Worm (Caenorhabditis elegans) whole organism, L4 larva: ENCODE measurements around the gene D2062.5.
"Not testable (repeated sequence)": the region's sequence is repeated elsewhere in the genome, so short reads cannot be mapped to it uniquely, and the experiment has no call there.

Experiments used
- D1046.2 ChIP-seq: fragments of 200-800 bp; sonication (Bioruptor generic); IDR thresholded peaks from 2 replicates; pipeline ENCODE4 v1.3.6; 2022; ENCODE audit warnings: missing genetic modification characterization, missing compliant biosample characterization
- F10B5.3 ChIP-seq: sonication (generic microtip); optimal IDR thresholded peaks from 2 replicates; lab custom pipeline; 2016; ENCODE audit warnings: mild to moderate bottlenecking, missing genetic modification characterization, missing compliant biosample characterization
- F26F4.8 ChIP-seq: fragments of 200-800 bp; sonication (Bioruptor generic); conservative IDR thresholded peaks from 2 replicates; pipeline ENCODE4 v1.3.6; 2022; ENCODE audit warnings: missing genetic modification characterization, missing compliant biosample characterization
- F37D6.2 ChIP-seq: sonication (generic microtip); optimal IDR thresholded peaks from 2 replicates; lab custom pipeline; 2016; ENCODE audit warnings: mild to moderate bottlenecking, missing genetic modification characterization, missing compliant biosample characterization
- R02D3.7 ChIP-seq: fragments of 150-350 bp; sonication (generic microtip); optimal IDR thresholded peaks from 3 replicates; lab custom pipeline; 2014; ENCODE audit warnings: missing biosample characterization, missing genetic modification characterization
- Y105C5A.15 ChIP-seq: fragments of 200-800 bp; sonication (Bioruptor generic); IDR thresholded peaks from 2 replicates; pipeline ENCODE4 v1.3.6; 2022; ENCODE audit warnings: missing genetic modification characterization, missing compliant biosample characterization
- Y5F2A.4 ChIP-seq: fragments of 200-800 bp; sonication (Bioruptor generic); optimal IDR thresholded peaks from 2 replicates; lab custom pipeline; 2018; ENCODE audit warnings: mild to moderate bottlenecking, missing genetic modification characterization, missing compliant biosample characterization
- ZK546.5 ChIP-seq, 2 experiments: sonication (generic microtip); optimal IDR thresholded peaks; 2 replicates each; lab custom pipeline; 2017; ENCODE audit warnings: missing biosample characterization in 2 of 2, missing genetic modification characterization in 2 of 2
- aly-2 ChIP-seq: sonication (generic microtip); optimal IDR thresholded peaks from 2 replicates; lab custom pipeline; 2018; ENCODE audit warnings: missing biosample characterization, missing genetic modification characterization
- ama-1 ChIP-seq: fragments of 150-350 bp; optimal IDR thresholded peaks from 2 replicates; lab custom pipeline; 2014; ENCODE audit warnings: inconsistent platforms, mixed read lengths
- attf-4 ChIP-seq: sonication (generic microtip); optimal IDR thresholded peaks from 3 replicates; lab custom pipeline; 2017; ENCODE audit warnings: missing biosample characterization, missing genetic modification characterization
- ceh-20 ChIP-seq: fragments of 200-800 bp; sonication (Bioruptor generic); IDR thresholded peaks from 2 replicates; pipeline ENCODE4 v1.3.6; 2022; ENCODE audit warnings: missing genetic modification reagents, missing genetic modification characterization, missing compliant biosample characterization
- ceh-32 ChIP-seq: sonication (generic microtip); optimal IDR thresholded peaks from 2 replicates; lab custom pipeline; 2016; ENCODE audit warnings: mild to moderate bottlenecking, missing genetic modification characterization, missing compliant biosample characterization; ENCODE audit not compliant: poor library complexity
- ceh-82 ChIP-seq: sonication (generic microtip); optimal IDR thresholded peaks from 2 replicates; lab custom pipeline; 2017; ENCODE audit warnings: missing biosample characterization, missing genetic modification characterization
- ces-1 ChIP-seq: fragments of 150-350 bp; sonication (generic microtip); optimal IDR thresholded peaks from 4 replicates; lab custom pipeline; 2014; ENCODE audit warnings: missing biosample characterization, missing genetic modification reagents, missing genetic modification characterization
- daf-16 ChIP-seq, 3 experiments: sonication (generic microtip); optimal IDR thresholded peaks; 2 replicates each; lab custom pipeline; 2016 to 2017; ENCODE audit warnings: missing genetic modification characterization in 3 of 3, missing genetic modification reagents in 3 of 3, mild to moderate bottlenecking in 2 of 3, missing compliant biosample characterization in 2 of 3, missing biosample characterization in 1 of 3, moderate library complexity in 1 of 3
- dve-1 ChIP-seq: sonication (generic microtip); optimal IDR thresholded peaks from 2 replicates; lab custom pipeline; 2017; ENCODE audit warnings: antibody characterized with exemption, mild to moderate bottlenecking, missing genetic modification characterization, missing compliant biosample characterization; ENCODE audit not compliant: insufficient read depth
- fkh-10 ChIP-seq: fragments of 150-350 bp; optimal IDR thresholded peaks from 2 replicates; lab custom pipeline; 2014; ENCODE audit warnings: missing biosample characterization, missing genetic modification reagents, missing genetic modification characterization
- hlh-11 ChIP-seq: fragments of 200-800 bp; sonication (Bioruptor generic); optimal IDR thresholded peaks from 2 replicates; lab custom pipeline; 2018; ENCODE audit warnings: mild to moderate bottlenecking, missing genetic modification characterization, missing compliant biosample characterization
- hlh-30 ChIP-seq: sonication (generic microtip); optimal IDR thresholded peaks from 2 replicates; lab custom pipeline; 2017; ENCODE audit warnings: antibody characterized with exemption, mild to moderate bottlenecking, missing genetic modification characterization, missing compliant biosample characterization; ENCODE audit not compliant: insufficient read depth
- hmg-1.1 ChIP-seq: fragments of 200-800 bp; sonication (Bioruptor generic); IDR thresholded peaks from 2 replicates; pipeline ENCODE4 v1.3.6; 2022; ENCODE audit warnings: missing genetic modification reagents, missing genetic modification characterization, missing compliant biosample characterization
- lin-1 ChIP-seq: fragments of 200-800 bp; sonication (Bioruptor generic); IDR thresholded peaks from 2 replicates; pipeline ENCODE4 v1.3.6; 2022; ENCODE audit warnings: missing genetic modification reagents, missing genetic modification characterization, missing compliant biosample characterization
- lin-13 ChIP-seq: fragments of 150-350 bp; optimal IDR thresholded peaks from 2 replicates; lab custom pipeline; 2014; ENCODE audit warnings: missing biosample characterization, missing genetic modification reagents, missing genetic modification characterization
- lin-15B ChIP-seq: fragments of 150-350 bp; sonication (generic microtip); optimal IDR thresholded peaks from 3 replicates; lab custom pipeline; 2014; ENCODE audit warnings: missing biosample characterization, missing genetic modification characterization
- lin-38 ChIP-seq: fragments of 200-800 bp; sonication (Bioruptor generic); IDR thresholded peaks from 2 replicates; pipeline ENCODE4 v1.3.6; 2022; ENCODE audit warnings: missing genetic modification reagents, missing genetic modification characterization, missing compliant biosample characterization
- lir-3 ChIP-seq: sonication (generic microtip); optimal IDR thresholded peaks from 2 replicates; lab custom pipeline; 2016; ENCODE audit warnings: mild to moderate bottlenecking, missing genetic modification characterization, missing compliant biosample characterization
- madf-9 ChIP-seq: fragments of 200-800 bp; sonication (Bioruptor generic); conservative IDR thresholded peaks from 2 replicates; pipeline ENCODE4 v1.3.6; 2022; ENCODE audit warnings: missing genetic modification reagents, missing genetic modification characterization, missing compliant biosample characterization
- mep-1 ChIP-seq: fragments of 150-350 bp; sonication (generic microtip); optimal IDR thresholded peaks from 3 replicates; lab custom pipeline; 2014; ENCODE audit warnings: missing biosample characterization, missing genetic modification characterization
- mes-2 ChIP-seq: sonication (generic microtip); optimal IDR thresholded peaks from 2 replicates; lab custom pipeline; 2016; ENCODE audit warnings: missing genotype, mild to moderate bottlenecking, missing genetic modification characterization, missing compliant biosample characterization; ENCODE audit not compliant: poor library complexity, severe bottlenecking
- mxl-2 ChIP-seq: fragments of 200-800 bp; sonication (Bioruptor generic); conservative IDR thresholded peaks from 2 replicates; pipeline ENCODE4 v1.3.6; 2022; ENCODE audit warnings: missing genetic modification reagents, missing genetic modification characterization, missing compliant biosample characterization
- nhr-11 ChIP-seq: fragments of 150-350 bp; optimal IDR thresholded peaks from 2 replicates; lab custom pipeline; 2014; ENCODE audit warnings: missing biosample characterization, missing genetic modification characterization
- nhr-28 ChIP-seq: fragments of 150-350 bp; optimal IDR thresholded peaks from 2 replicates; lab custom pipeline; 2014; ENCODE audit warnings: missing biosample characterization, missing genetic modification characterization
- nhr-76 ChIP-seq: fragments of 150-350 bp; optimal IDR thresholded peaks from 2 replicates; lab custom pipeline; 2014; ENCODE audit warnings: missing biosample characterization, missing genetic modification characterization
- pha-4 ChIP-seq, 2 experiments: fragments of 150-350 bp in 1 of 2; fragments of 200-800 bp in 1 of 2; sonication (Bioruptor generic) in 1 of 2; IDR thresholded peaks in 1 of 2; optimal IDR thresholded peaks in 1 of 2; 2 replicates each; pipeline versions ENCODE4 v1.3.6 to Lab custom; 2014 to 2022; ENCODE audit warnings: missing genetic modification characterization in 2 of 2, missing genetic modification reagents in 2 of 2, missing biosample characterization in 1 of 2, missing compliant biosample characterization in 1 of 2
- sdz-12 ChIP-seq: fragments of 200-800 bp; sonication (Bioruptor generic); optimal IDR thresholded peaks from 2 replicates; lab custom pipeline; 2018; ENCODE audit warnings: mild to moderate bottlenecking, missing genetic modification characterization, missing compliant biosample characterization
- spr-3 ChIP-seq: fragments of 200-800 bp; sonication (Bioruptor generic); optimal IDR thresholded peaks from 2 replicates; lab custom pipeline; 2018; ENCODE audit warnings: mild to moderate bottlenecking, missing genetic modification characterization, missing compliant biosample characterization
- tag-97 ChIP-seq: fragments of 200-800 bp; sonication (Bioruptor generic); IDR thresholded peaks from 2 replicates; pipeline ENCODE4 v1.3.6; 2022; ENCODE audit warnings: missing genetic modification characterization, missing compliant biosample characterization
- ztf-11 ChIP-seq: fragments of 150-350 bp; optimal IDR thresholded peaks from 2 replicates; lab custom pipeline; 2014; ENCODE audit warnings: missing biosample characterization, missing genetic modification characterization

Gene D2062.5

ce11 chrII:2640982-2641381 lies 18.4 kb downstream of the D2062.5 start, which contains the start of gene F22E5.23:
TSS of gene F22E5.23 (plus strand) at chrII:2641282.
- TF ChIP-seq lir-3 (tag; lab: Kevin White, UChicago) (no peak), fkh-10 (GFP tag; lab: Kevin White, UChicago) (no peak), ceh-32 (tag; lab: Kevin White, UChicago) (no peak), ztf-11 (tag; lab: Kevin White, UChicago) (no peak), daf-16 (GFP tag; optimal IDR thresholded peaks at IDR 0.05; lab: Kevin White, UChicago) (no peak), daf-16 (tag; optimal IDR thresholded peaks at IDR 0.05; lab: Kevin White, UChicago) (no peak), spr-3 (GFP tag; lab: Kevin White, UChicago) (no peak), ceh-20 (no peak), ama-1 (lab: Kevin White, UChicago) (no peak), R02D3.7 (tag; lab: Kevin White, UChicago) (no peak), attf-4 (tag; lab: Kevin White, UChicago) (no peak), nhr-28 (no peak), lin-1 (no peak)

DNA sequence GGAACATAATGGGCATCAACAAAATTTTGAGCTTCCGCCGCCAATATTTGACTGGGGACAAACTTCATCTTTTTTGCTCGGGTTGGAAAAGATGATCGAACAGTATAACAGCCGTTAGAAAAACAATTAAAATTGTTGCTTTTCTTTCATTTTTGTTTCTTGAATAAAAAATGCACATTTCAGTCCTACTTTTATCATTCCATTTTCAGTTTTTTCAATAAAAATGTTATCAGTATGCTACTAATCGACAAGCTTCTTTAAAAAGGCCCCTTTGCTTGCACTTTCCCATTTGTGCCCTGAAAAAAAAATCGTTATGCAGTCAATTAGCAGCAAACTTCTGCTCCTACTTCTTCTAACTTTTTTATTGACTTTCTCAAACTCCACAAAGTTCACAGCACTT lies 19.2 kb downstream of the D2062.5 start, which contains the start of gene F22E5.7:
TSS of gene F22E5.7 (plus strand) at position 301 of the 400 bp plus-strand sequence.
- TF ChIP-seq fkh-10 (GFP tag; lab: Kevin White, UChicago) = no peak
- no peak for TF ChIP-seq mes-2 (tag; lab: Kevin White, UChicago)
- no peak for TF ChIP-seq attf-4 (tag; lab: Kevin White, UChicago)
- no peak for TF ChIP-seq dve-1 (tag; lab: Kevin White, UChicago)
- no peak for TF ChIP-seq F26F4.8 (GFP tag; lab: Robert Waterston, UW)
- no peak for TF ChIP-seq ces-1
- TF ChIP-seq madf-9 (GFP tag; lab: Robert Waterston, UW) = no peak
- no peak for TF ChIP-seq lin-13 (GFP tag; lab: Kevin White, UChicago)
- TF ChIP-seq lin-38 (GFP tag; lab: Robert Waterston, UW) = no peak
- no peak for TF ChIP-seq ceh-82 (tag; lab: Kevin White, UChicago)
- TF ChIP-seq lin-15B (tag; lab: Kevin White, UChicago) = no peak
- TF ChIP-seq spr-3 (GFP tag; lab: Kevin White, UChicago) = no peak

DNA sequence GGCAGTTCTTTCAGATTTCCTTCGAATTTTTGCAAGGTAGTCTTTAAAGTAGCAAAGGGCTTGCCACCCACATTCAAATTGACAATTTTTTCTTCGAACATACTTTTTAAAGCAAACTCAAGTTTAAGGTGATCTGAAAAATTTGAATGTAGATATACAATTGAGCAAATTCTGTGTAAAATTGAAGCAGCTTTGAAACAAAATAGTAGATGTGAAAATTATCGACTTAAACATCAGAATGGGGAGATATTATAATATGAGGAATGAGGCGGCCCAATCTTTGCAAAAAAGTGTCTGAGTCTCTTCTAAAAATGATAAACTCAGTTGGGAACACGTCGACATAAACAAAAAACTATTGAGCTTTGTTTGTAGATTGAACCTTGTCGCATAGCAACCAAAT lies 21.9 kb downstream of the D2062.5 start, which contains the start of gene F22E5.11:
TSS of gene F22E5.11 (minus strand) at position 101 of the 400 bp plus-strand sequence.
- no peak for TF ChIP-seq madf-9 (GFP tag; lab: Robert Waterston, UW)
- no peak for TF ChIP-seq ceh-82 (tag; lab: Kevin White, UChicago)
- TF ChIP-seq Y105C5A.15 (GFP tag; lab: Robert Waterston, UW) = no peak
- TF ChIP-seq F37D6.2 (tag; lab: Kevin White, UChicago) = no peak
- no peak for TF ChIP-seq D1046.2
- TF ChIP-seq pha-4 (GFP tag; IDR thresholded peaks at IDR 0.05; lab: Robert Waterston, UW) = no peak
- TF ChIP-seq pha-4 (tag; optimal IDR thresholded peaks at IDR 0.05; lab: Kevin White, UChicago) = no peak
- TF ChIP-seq ZK546.5 (tag; optimal IDR thresholded peaks at IDR 0.05; lab: Kevin White, UChicago) = no peak
- TF ChIP-seq hlh-30 (tag; lab: Kevin White, UChicago) = no peak
- no peak for TF ChIP-seq mxl-2 (GFP tag; lab: Robert Waterston, UW)

DNA sequence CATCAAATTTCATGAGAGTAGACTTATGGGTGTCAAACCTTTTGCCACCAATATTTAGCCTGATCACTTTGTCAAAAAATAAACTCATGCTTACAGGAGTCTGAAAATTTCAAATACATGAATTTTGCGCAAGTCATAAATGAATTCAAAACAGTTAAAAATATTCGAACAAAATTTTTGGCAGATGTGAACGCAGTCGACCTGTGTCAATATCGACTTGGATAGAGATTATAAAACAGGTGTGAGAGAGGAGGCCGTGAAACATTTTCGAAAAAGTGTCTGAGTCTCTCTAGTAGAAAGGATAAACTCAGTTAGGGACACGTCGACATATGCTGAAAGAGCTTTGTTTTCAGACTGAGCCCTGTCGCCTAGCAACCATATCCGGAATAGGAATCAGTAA lies 24.2 kb downstream of the D2062.5 start, which contains the start of gene F22E5.12:
TSS of gene F22E5.12 (minus strand) at position 101 of the 400 bp plus-strand sequence.
- not testable (repeated sequence) for TF ChIP-seq hlh-11 (tag; lab: Kevin White, UChicago); Y5F2A.4 (GFP tag; lab: Kevin White, UChicago); tag-97

- no peak for TF ChIP-seq nhr-76
- no peak for TF ChIP-seq F10B5.3
- TF ChIP-seq daf-16 (GFP tag; optimal IDR thresholded peaks at IDR 0.05; lab: Kevin White, UChicago) = peak in 1 of 2 experiments; percentile 60
- no peak for TF ChIP-seq daf-16 (tag; optimal IDR thresholded peaks at IDR 0.05; lab: Kevin White, UChicago)
- no peak for TF ChIP-seq aly-2 (tag; lab: Kevin White, UChicago)
- peak; percentile 0 for TF ChIP-seq nhr-28
- 0 out of 2 replicates have a peak, but pooled peaks have one; percentile 19 for TF ChIP-seq ceh-20
- TF ChIP-seq sdz-12 (GFP tag; lab: Kevin White, UChicago) = no peak
- peak; percentile 48; the same call in 1 of the 2 replicates for TF ChIP-seq hmg-1.1 (GFP tag; lab: Robert Waterston, UW)
- TF ChIP-seq nhr-11 (tag; lab: Kevin White, UChicago) = peak; percentile 19
- TF ChIP-seq mep-1 = no peak
- TF ChIP-seq hlh-11 (tag; lab: Kevin White, UChicago) = peak; percentile 10
- TF ChIP-seq, all 104 proteins: peak for 6
Measured at ce11 chrII:2649015-2649414, 26.4 kb downstream of the D2062.5 start.
